Fruit fly (Drosophila melanogaster) whole organism, wandering third instar larva: Measurements from ENCODE around the gene RpL9.

ENCODE experiments used
- Myc ChIP-seq: fragments of >200 bp; optimal IDR thresholded peaks from 2 replicates; lab custom pipeline; 2017
- N ChIP-seq: fragments of >200 bp; optimal IDR thresholded peaks from 2 replicates; lab custom pipeline; 2018; ENCODE audit warnings: missing biosample characterization, missing external identifiers, missing genetic modification characterization
- foxo ChIP-seq, 2 experiments: fragments of 200-800 bp; sonication (Bioruptor generic); optimal IDR thresholded peaks; 2 replicates in 1 of 2; 3 replicates in 1 of 2; lab custom pipeline; 2016 to 2017; ENCODE audit warnings: missing biosample characterization in 2 of 2, missing genetic modification characterization in 2 of 2
- h ChIP-seq: fragments of 200-800 bp; sonication (Bioruptor generic); optimal IDR thresholded peaks from 3 replicates; lab custom pipeline; 2016; ENCODE audit warnings: missing biosample characterization, mild to moderate bottlenecking, missing genetic modification characterization
- lola ChIP-seq: fragments of >200 bp; optimal IDR thresholded peaks from 2 replicates; lab custom pipeline; 2017; ENCODE audit warnings: missing biosample characterization, missing genetic modification characterization
- rgr ChIP-seq: fragments of 200-800 bp; sonication (Bioruptor generic); optimal IDR thresholded peaks from 3 replicates; lab custom pipeline; 2016; ENCODE audit warnings: missing biosample characterization, mild to moderate bottlenecking, missing genetic modification characterization

DNA sequence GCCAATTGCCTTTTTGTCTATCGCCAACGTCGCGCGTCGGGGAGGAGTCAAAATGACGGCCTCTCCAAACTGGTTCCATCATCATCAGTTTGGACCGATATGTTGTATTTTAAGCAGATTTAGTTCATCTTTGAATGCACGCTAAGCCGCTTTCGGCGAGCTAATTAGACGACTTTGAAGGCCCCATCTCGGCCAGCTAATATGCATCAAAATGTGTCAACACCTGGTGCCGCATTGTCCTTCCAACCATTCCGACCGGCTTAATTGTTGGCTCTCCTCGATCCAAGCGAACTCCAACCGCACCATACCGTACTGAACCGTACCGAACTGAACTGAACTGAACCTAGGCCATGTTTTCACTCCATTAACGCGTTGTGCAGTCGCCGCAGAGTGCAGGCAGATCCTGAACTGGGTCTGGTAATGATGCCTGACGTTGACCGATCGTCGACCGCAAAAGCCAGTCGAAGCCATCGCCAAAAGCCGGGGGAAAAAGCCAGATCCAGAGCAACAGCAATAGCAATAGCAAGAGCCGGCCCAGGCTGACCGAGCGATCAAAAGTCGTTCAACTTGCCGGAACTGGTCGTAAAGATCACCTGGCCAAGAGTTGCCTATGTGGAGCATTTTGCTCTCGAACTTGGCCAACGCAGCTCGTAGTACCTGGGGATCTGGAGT lies 24.0 kb upstream of the RpL9 start:
- TF ChIP-seq lola (GFP tag; lab: Kevin White, UChicago) (no peak), foxo (GFP tag; optimal IDR thresholded peaks at IDR 0.05; lab: Kevin White, UChicago) (no peak), Myc (lab: Kevin White, UChicago) (no peak), h (GFP tag; lab: Kevin White, UChicago) (no peak), rgr (no peak), N (GFP tag; lab: Kevin White, UChicago) (no peak)
